Worm (Caenorhabditis elegans) whole organism, L4/young adult: Measurements from ENCODE around the gene dgat-2.

Source experiments
- W03F9.2 ChIP-seq: fragments of 150-350 bp; optimal IDR thresholded peaks from 2 replicates; lab custom pipeline; 2014; ENCODE audit warnings: missing biosample characterization, missing genetic modification characterization
- dao-5 ChIP-seq: sonication (generic microtip); optimal IDR thresholded peaks from 2 replicates; lab custom pipeline; 2016; ENCODE audit warnings: missing genotype, missing genetic modification characterization, moderate library complexity, missing compliant biosample characterization
- him-1 ChIP-seq: sonication (generic microtip); optimal IDR thresholded peaks from 2 replicates; lab custom pipeline; 2016; ENCODE audit warnings: missing genotype, missing genetic modification reagents, missing genetic modification characterization, missing compliant biosample characterization

Gene dgat-2

ce11 chrV:17699097-17699496 lies 39.0 kb downstream of the dgat-2 start, which contains the start of gene Y26G10.4:
Gene Y26G10.4, minus strand, starts transcription at chrV:17699197.
- TF ChIP-seq him-1, result no peak
- no peak for TF ChIP-seq W03F9.2
- no peak for TF ChIP-seq dao-5 (tag; lab: Kevin White, UChicago)

- TF ChIP-seq W03F9.2, result no peak
- no peak for TF ChIP-seq dao-5 (tag; lab: Kevin White, UChicago)
- no peak for TF ChIP-seq him-1
These were observed 39.6 kb downstream of the dgat-2 start, which contains the start of gene Y26G10.6 for ce11 chrV:17699659-17700058. Gene Y26G10.6, plus strand, starts transcription at chrV:17699959.

- TF ChIP-seq him-1 (no peak), dao-5 (tag; lab: Kevin White, UChicago) (no peak), W03F9.2 (no peak)
These were observed 40.7 kb downstream of the dgat-2 start, which contains the start of the genes Y26G10.5 and srh-32 for ce11 chrV:17700728-17701262. Gene Y26G10.5, minus strand, starts transcription at chrV:17700828. Gene srh-32, plus strand, starts transcription at chrV:17701212.

- TF ChIP-seq W03F9.2 (no peak), him-1 (no peak), dao-5 (tag; lab: Kevin White, UChicago) (no peak)
These were observed 45.7 kb downstream of the dgat-2 start, which contains the start of gene W06D12.6 for ce11 chrV:17705814-17706213. Gene W06D12.6, plus strand, starts transcription at chrV:17706114.

DNA sequence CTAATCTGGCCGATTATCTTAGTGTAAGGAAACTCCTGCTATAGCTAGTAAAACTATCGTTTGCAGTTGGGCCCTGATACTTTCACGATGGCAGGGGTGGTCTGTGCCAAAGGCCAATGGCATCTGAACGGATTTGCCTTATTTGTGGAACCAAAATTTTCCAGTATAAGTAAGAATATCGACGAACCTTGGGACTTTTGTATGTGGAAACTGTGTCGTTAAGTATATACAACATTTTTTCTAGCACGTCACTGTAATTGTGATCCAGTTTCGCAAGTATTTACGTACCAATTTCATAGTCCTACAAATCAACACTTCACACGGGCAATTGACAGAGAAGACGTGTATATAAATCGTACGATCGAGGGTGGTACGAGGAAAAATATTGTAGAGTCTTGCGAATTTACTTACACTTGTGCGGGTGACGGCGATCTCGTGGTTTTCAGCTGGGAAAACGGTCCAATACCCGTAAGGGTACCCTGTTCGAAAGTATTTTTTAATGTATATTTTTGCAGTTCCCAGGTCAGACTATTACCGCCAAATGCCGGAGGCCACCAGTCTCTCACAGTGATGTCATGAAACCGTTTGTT lies 46.2 kb downstream of the dgat-2 start:
- TF ChIP-seq W03F9.2, result no peak
- no peak for TF ChIP-seq dao-5 (tag; lab: Kevin White, UChicago)
- TF ChIP-seq him-1, result no peak

- TF ChIP-seq dao-5 (tag; lab: Kevin White, UChicago) (no peak), him-1 (no peak), W03F9.2 (no peak)
These were observed 46.9 kb downstream of the dgat-2 start, which contains the start of gene srh-31 for ce11 chrV:17707022-17707421. Gene srh-31, plus strand, starts transcription at chrV:17707322.
